Fruit fly (Drosophila melanogaster): ENCODE results near the gene CG42729.

dm6 chr3L:15516440-15516839 is 10.9 kb downstream of the CG42729 start:
- TF ChIP-seq CG8478 (optimal IDR thresholded peaks at IDR 0.05) (no peak), CTCF (optimal IDR thresholded peaks at IDR 0.05) (no peak)

Data from S2 (cell line).